Worm (Caenorhabditis elegans): Measurements from ENCODE around the gene C25F9.5.
A peak's percentile ranks its signal among the peaks of the same experiment; 100 is the strongest.

The C25F9.5 gene

ce11 chrV:19396576-19397313 is 13.9 kb downstream of the C25F9.5 start:
- TF ChIP-seq nhr-85 (tag) (peak; percentile 42), efl-1 (optimal IDR thresholded peaks at IDR 0.05) (no peak), efl-1 (GFP tag; optimal IDR thresholded peaks at IDR 0.05 in 1 of 2) (peak in 1 of 2 experiments; percentile 52), C16A3.4 (tag; optimal IDR thresholded peaks at IDR 0.05) (no peak)

- TF ChIP-seq efl-1 (optimal IDR thresholded peaks at IDR 0.05) (no peak), efl-1 (GFP tag; optimal IDR thresholded peaks at IDR 0.05 in 1 of 2) (peak in 1 of 2 experiments; percentile 62), pax-3 (tag; optimal IDR thresholded peaks at IDR 0.05) (no peak)
These were observed 15.9 kb downstream of the C25F9.5 start, which contains the start of gene C25F9.8 for ce11 chrV:19394750-19395149. TSS of gene C25F9.8 (plus strand) at chrV:19395050.

ce11 chrV:19391242-19391641 is 19.4 kb downstream of the C25F9.5 start:
- TF ChIP-seq skn-1 (tag; optimal IDR thresholded peaks at IDR 0.05): no peak
- no peak for TF ChIP-seq unc-86 (tag; optimal IDR thresholded peaks at IDR 0.05)
- TF ChIP-seq grh-1 (GFP tag; IDR thresholded peaks at IDR 0.05): no peak
- no peak for TF ChIP-seq snpc-4 (tag; optimal IDR thresholded peaks at IDR 0.05)
- peak; percentile 4 to 27 for TF ChIP-seq lsy-2 (tag; optimal IDR thresholded peaks at IDR 0.05)
- no peak for TF ChIP-seq aha-1 (tag; optimal IDR thresholded peaks at IDR 0.05)
- TF ChIP-seq aly-2 (tag; optimal IDR thresholded peaks at IDR 0.05): no peak
- no peak for TF ChIP-seq elt-3 (tag; optimal IDR thresholded peaks at IDR 0.05)
- TF ChIP-seq xbp-1 (tag; optimal IDR thresholded peaks at IDR 0.05): no peak
- TF ChIP-seq mef-2 (tag; optimal IDR thresholded peaks at IDR 0.05): no peak
- peak; percentile 15 for TF ChIP-seq snu-23 (GFP tag; optimal IDR thresholded peaks at IDR 0.05)
- no peak for TF ChIP-seq ceh-63 (GFP tag; optimal IDR thresholded peaks at IDR 0.05)
- peak in 2 of 3 experiments; percentile 9 to 15 for TF ChIP-seq ceh-82 (tag; optimal IDR thresholded peaks at IDR 0.05)
- no peak for TF ChIP-seq lin-35 (GFP tag; optimal IDR thresholded peaks at IDR 0.05)
- no peak for TF ChIP-seq mab-9 (GFP tag; IDR thresholded peaks at IDR 0.05)
- TF ChIP-seq efl-1 (optimal IDR thresholded peaks at IDR 0.05): peak; percentile 39 to 47
- TF ChIP-seq efl-1 (GFP tag; optimal IDR thresholded peaks at IDR 0.05 in 1 of 2): peak; percentile 8 to 58
- no peak for TF ChIP-seq dsc-1 (tag; optimal IDR thresholded peaks at IDR 0.05)
- TF ChIP-seq mdl-1 (tag; optimal IDR thresholded peaks at IDR 0.05): no peak
- TF ChIP-seq blmp-1 (tag; optimal IDR thresholded peaks at IDR 0.05): no peak
- no peak for TF ChIP-seq lin-13 (GFP tag; optimal IDR thresholded peaks at IDR 0.05)
- TF ChIP-seq lir-3 (tag; optimal IDR thresholded peaks at IDR 0.05; ENCODE audit: poor library complexity): no peak
- TF ChIP-seq dpl-1 (GFP tag; optimal IDR thresholded peaks at IDR 0.05): peak in 1 of 3 experiments; percentile 23
- TF ChIP-seq swsn-7 (tag; optimal IDR thresholded peaks at IDR 0.05): peak; percentile 31
- no peak for TF ChIP-seq lin-14 (GFP tag; optimal IDR thresholded peaks at IDR 0.05)
- TF ChIP-seq hpl-2 (GFP tag; optimal IDR thresholded peaks at IDR 0.05): no peak
- TF ChIP-seq mep-1 (tag; optimal IDR thresholded peaks at IDR 0.05): peak; percentile 15
- TF ChIP-seq ces-1 (GFP tag; optimal IDR thresholded peaks at IDR 0.05): no peak
- TF ChIP-seq pax-3 (tag; optimal IDR thresholded peaks at IDR 0.05): no peak
- TF ChIP-seq elt-2 (tag; optimal IDR thresholded peaks at IDR 0.05): no peak
- TF ChIP-seq ceh-90 (tag; optimal IDR thresholded peaks at IDR 0.05): no peak
- TF ChIP-seq fkh-8 (tag; optimal IDR thresholded peaks at IDR 0.05): peak; percentile 29
- TF ChIP-seq C16A3.4 (tag; optimal IDR thresholded peaks at IDR 0.05): no peak
- TF ChIP-seq jun-1 (tag; optimal IDR thresholded peaks at IDR 0.05): no peak
- TF ChIP-seq nhr-84 (tag; optimal IDR thresholded peaks at IDR 0.05): no peak
- TF ChIP-seq ztf-11 (tag; optimal IDR thresholded peaks at IDR 0.05): no peak
- TF ChIP-seq efl-3 (GFP tag; optimal IDR thresholded peaks at IDR 0.05): no peak
- no peak for TF ChIP-seq fkh-10 (GFP tag; optimal IDR thresholded peaks at IDR 0.05)
- no peak for TF ChIP-seq hlh-4 (tag; optimal IDR thresholded peaks at IDR 0.05)

All from whole organism, L1 larva.